Worm (Caenorhabditis elegans) whole organism, late embryonic: ENCODE results near the gene tatn-1.

Source experiments
- ama-1 ChIP-seq: fragments of 150-350 bp; optimal IDR thresholded peaks from 2 replicates; lab custom pipeline; 2014
- ceh-14 ChIP-seq: sonication (generic microtip); optimal IDR thresholded peaks from 2 replicates; lab custom pipeline; 2016; ENCODE audit warnings: missing genotype, missing genetic modification characterization, missing compliant biosample characterization
- ceh-19 ChIP-seq: fragments of 200-800 bp; sonication (Bioruptor generic); optimal IDR thresholded peaks from 2 replicates; lab custom pipeline; 2018; ENCODE audit warnings: mild to moderate bottlenecking, missing genetic modification characterization, missing compliant biosample characterization
- ceh-9 ChIP-seq: sonication (generic microtip); optimal IDR thresholded peaks from 2 replicates; lab custom pipeline; 2016; ENCODE audit warnings: mild to moderate bottlenecking, missing genetic modification characterization, inconsistent platforms, missing compliant biosample characterization
- ets-4 ChIP-seq: sonication (generic microtip); optimal IDR thresholded peaks from 2 replicates; lab custom pipeline; 2016; ENCODE audit warnings: missing genetic modification characterization, missing compliant biosample characterization
- hlh-8 ChIP-seq: sonication (generic microtip); optimal IDR thresholded peaks from 2 replicates; lab custom pipeline; 2016; ENCODE audit warnings: missing genotype, missing genetic modification characterization, missing compliant biosample characterization
- pha-4 ChIP-seq: fragments of 150-350 bp; optimal IDR thresholded peaks from 2 replicates; lab custom pipeline; 2018; ENCODE audit warnings: missing biosample characterization, missing genetic modification reagents, missing genetic modification characterization
- pros-1 ChIP-seq: fragments of 150-350 bp; optimal IDR thresholded peaks from 2 replicates; lab custom pipeline; 2014; ENCODE audit warnings: missing biosample characterization, missing genetic modification reagents, missing genetic modification characterization
- rnt-1 ChIP-seq: sonication (generic microtip); optimal IDR thresholded peaks from 2 replicates; lab custom pipeline; 2016; ENCODE audit warnings: missing genetic modification characterization, missing compliant biosample characterization
- syd-9 ChIP-seq: sonication (generic microtip); optimal IDR thresholded peaks from 2 replicates; lab custom pipeline; 2016; ENCODE audit warnings: mild to moderate bottlenecking, missing genetic modification characterization, moderate library complexity, missing compliant biosample characterization
- unc-55 ChIP-seq: sonication (generic microtip); optimal IDR thresholded peaks from 2 replicates; lab custom pipeline; 2017; ENCODE audit warnings: missing biosample characterization, missing genetic modification reagents, missing genetic modification characterization
- unc-86 ChIP-seq: sonication (generic microtip); optimal IDR thresholded peaks from 2 replicates; lab custom pipeline; 2016; ENCODE audit warnings: missing genetic modification characterization, missing compliant biosample characterization

ce11 chrX:14815412-14815811, 24.6 kb downstream of the tatn-1 start:
- no peak for TF ChIP-seq pros-1 (tag; lab: Kevin White, UChicago)
- no peak for TF ChIP-seq ceh-19 (GFP tag; lab: Kevin White, UChicago)
- no peak for TF ChIP-seq unc-55 (GFP tag; lab: Kevin White, UChicago)
- TF ChIP-seq hlh-8 (tag; lab: Kevin White, UChicago) = no peak
- no peak for TF ChIP-seq ama-1 (lab: Kevin White, UChicago)
- TF ChIP-seq pha-4 = no peak
- TF ChIP-seq ceh-14 (tag; lab: Kevin White, UChicago) = no peak
- TF ChIP-seq rnt-1 = no peak
- TF ChIP-seq syd-9 (tag; lab: Kevin White, UChicago) = no peak
- no peak for TF ChIP-seq ets-4 (tag; lab: Kevin White, UChicago)
- no peak for TF ChIP-seq ceh-9 (tag; lab: Kevin White, UChicago)
- no peak for TF ChIP-seq unc-86 (tag; lab: Kevin White, UChicago)
